Fruit fly (Drosophila melanogaster) whole organism, prepupa: ENCODE results near the gene CG13005.
A peak's percentile ranks its signal among the peaks of the same experiment; 100 is the strongest.

Source experiments
- Blimp-1 ChIP-seq: fragments of 200-800 bp; sonication (Bioruptor generic); optimal IDR thresholded peaks from 3 replicates; lab custom pipeline; 2017; ENCODE audit warnings: missing biosample characterization, missing genetic modification characterization, mild to moderate bottlenecking, moderate library complexity, missing genetic modification reagents
- CG10631 ChIP-seq: fragments of 200-800 bp; sonication (Bioruptor generic); optimal IDR thresholded peaks from 2 replicates; lab custom pipeline; 2016; ENCODE audit warnings: missing biosample characterization, missing genetic modification characterization
- CG10669 ChIP-seq: fragments of 200-800 bp; sonication (Bioruptor generic); optimal IDR thresholded peaks from 3 replicates; lab custom pipeline; 2018; ENCODE audit warnings: missing biosample characterization, mild to moderate bottlenecking, missing genetic modification characterization, moderate library complexity
- CG11294 ChIP-seq: fragments of 200-800 bp; sonication (Bioruptor generic); IDR thresholded peaks from 2 replicates; pipeline ENCODE4 v1.3.6; 2022; ENCODE audit warnings: missing biosample characterization, missing genetic modification characterization
- CG11762 ChIP-seq: fragments of 200-800 bp; sonication (Bioruptor generic); optimal IDR thresholded peaks from 3 replicates; lab custom pipeline; 2016; ENCODE audit warnings: missing biosample characterization, missing genetic modification characterization; ENCODE audit not compliant: insufficient read depth
- CG11902 ChIP-seq: fragments of 200-800 bp; sonication (Bioruptor generic); optimal IDR thresholded peaks from 3 replicates; lab custom pipeline; 2016; ENCODE audit warnings: missing biosample characterization, missing genetic modification characterization
- CG15336 ChIP-seq: fragments of 200-800 bp; sonication (Bioruptor generic); IDR thresholded peaks from 2 replicates; pipeline ENCODE4 v1.3.6; 2022; ENCODE audit warnings: missing biosample characterization, missing genetic modification characterization
- CG1621 ChIP-seq: fragments of 200-800 bp; sonication (Bioruptor generic); optimal IDR thresholded peaks from 3 replicates; lab custom pipeline; 2018; ENCODE audit warnings: missing biosample characterization, mild to moderate bottlenecking, missing genetic modification characterization
- CG16779 ChIP-seq: fragments of 200-800 bp; sonication (Bioruptor generic); optimal IDR thresholded peaks from 3 replicates; lab custom pipeline; 2017; ENCODE audit warnings: missing biosample characterization, mild to moderate bottlenecking, missing genetic modification characterization
- CG3032 ChIP-seq: fragments of 200-800 bp; optimal IDR thresholded peaks from 2 replicates; lab custom pipeline; 2019; ENCODE audit warnings: missing biosample characterization, mild to moderate bottlenecking, missing genetic modification characterization, moderate library complexity
- CG34406 ChIP-seq: fragments of 200-800 bp; sonication (Bioruptor generic); optimal IDR thresholded peaks from 3 replicates; lab custom pipeline; 2016; ENCODE audit warnings: missing biosample characterization, missing genetic modification characterization
- CG3919 ChIP-seq: fragments of 200-800 bp; sonication (Bioruptor generic); optimal IDR thresholded peaks from 3 replicates; lab custom pipeline; 2016; ENCODE audit warnings: missing biosample characterization, missing genetic modification characterization
- CG6163 ChIP-seq: fragments of 200-800 bp; sonication (Bioruptor generic); IDR thresholded peaks from 3 replicates; pipeline ENCODE4 v1.3.6; 2022; ENCODE audit warnings: missing biosample characterization, missing genetic modification characterization
- CG6792 ChIP-seq: fragments of 200-800 bp; sonication (Bioruptor generic); optimal IDR thresholded peaks from 3 replicates; lab custom pipeline; 2016; ENCODE audit warnings: missing biosample characterization, missing genetic modification characterization
- CG6808 ChIP-seq: fragments of 200-800 bp; sonication (Bioruptor generic); optimal IDR thresholded peaks from 3 replicates; lab custom pipeline; 2017; ENCODE audit warnings: missing biosample characterization, missing genetic modification characterization, mild to moderate bottlenecking, moderate library complexity, missing genetic modification reagents
- CG7368 ChIP-seq: fragments of 200-800 bp; sonication (Bioruptor generic); optimal IDR thresholded peaks from 3 replicates; lab custom pipeline; 2016; ENCODE audit warnings: missing biosample characterization, missing genetic modification characterization
- CG8319 ChIP-seq: fragments of 200-800 bp; sonication (Bioruptor generic); optimal IDR thresholded peaks from 3 replicates; lab custom pipeline; 2016; ENCODE audit warnings: missing biosample characterization, missing genetic modification characterization
- CG8632 ChIP-seq: fragments of 200-800 bp; sonication (Bioruptor generic); optimal IDR thresholded peaks from 3 replicates; lab custom pipeline; 2016; ENCODE audit warnings: missing biosample characterization, missing genetic modification characterization
- CG9139 ChIP-seq: fragments of 200-800 bp; sonication (Bioruptor generic); optimal IDR thresholded peaks from 3 replicates; lab custom pipeline; 2017; ENCODE audit warnings: missing biosample characterization, mild to moderate bottlenecking, missing genetic modification characterization
- Eip78C ChIP-seq: fragments of 200-800 bp; sonication (Bioruptor generic); peaks from one replicate; lab custom pipeline; 2016; ENCODE audit warnings: missing biosample characterization, missing genetic modification characterization
- Eip93F ChIP-seq: fragments of 200-800 bp; sonication (Bioruptor generic); optimal IDR thresholded peaks from 2 replicates; lab custom pipeline; 2016; ENCODE audit warnings: missing biosample characterization, mild to moderate bottlenecking, missing genetic modification characterization
- Ets21C ChIP-seq: fragments of 200-800 bp; sonication (Bioruptor generic); optimal IDR thresholded peaks from 3 replicates; lab custom pipeline; 2016; ENCODE audit warnings: missing biosample characterization, missing genetic modification characterization
- Ets96B ChIP-seq: fragments of 200-800 bp; optimal IDR thresholded peaks from 2 replicates; lab custom pipeline; 2019; ENCODE audit warnings: missing biosample characterization, mild to moderate bottlenecking, missing genetic modification characterization, moderate library complexity
- Hr38 ChIP-seq: sonication (Bioruptor generic); optimal IDR thresholded peaks from 2 replicates; lab custom pipeline; 2016; ENCODE audit warnings: missing biosample characterization, missing genetic modification characterization
- Met ChIP-seq: fragments of 200-800 bp; sonication (Bioruptor generic); optimal IDR thresholded peaks from 3 replicates; lab custom pipeline; 2016; ENCODE audit warnings: missing biosample characterization, missing genetic modification characterization
- Sox102F ChIP-seq: fragments of 200-800 bp; sonication (Bioruptor generic); optimal IDR thresholded peaks from 2 replicates; lab custom pipeline; 2016; ENCODE audit warnings: missing biosample characterization, mild to moderate bottlenecking, missing genetic modification characterization
- Sox14 ChIP-seq: fragments of 200-800 bp; sonication (Bioruptor generic); optimal IDR thresholded peaks from 3 replicates; lab custom pipeline; 2016; ENCODE audit warnings: missing biosample characterization, missing genetic modification characterization
- Sox15 ChIP-seq: fragments of 200-800 bp; sonication (Bioruptor generic); optimal IDR thresholded peaks from 3 replicates; lab custom pipeline; 2016; ENCODE audit warnings: missing biosample characterization, missing genetic modification characterization
- achi ChIP-seq: fragments of 200-800 bp; sonication (Bioruptor generic); optimal IDR thresholded peaks from 3 replicates; lab custom pipeline; 2016; ENCODE audit warnings: missing biosample characterization, missing genetic modification characterization
- cyc ChIP-seq: fragments of 200-800 bp; sonication (Bioruptor generic); optimal IDR thresholded peaks from 3 replicates; lab custom pipeline; 2016; ENCODE audit warnings: missing biosample characterization, missing genetic modification characterization
- dac ChIP-seq: fragments of 200-800 bp; sonication (Bioruptor generic); optimal IDR thresholded peaks from 2 replicates; lab custom pipeline; 2017; ENCODE audit warnings: missing biosample characterization, mild to moderate bottlenecking, missing genetic modification characterization
- eg ChIP-seq: fragments of 200-800 bp; sonication (Bioruptor generic); IDR thresholded peaks from 3 replicates; pipeline ENCODE4 v1.3.6; 2022; ENCODE audit warnings: missing biosample characterization, missing genetic modification characterization
- esn ChIP-seq: fragments of 200-800 bp; sonication (Bioruptor generic); optimal IDR thresholded peaks from 2 replicates; lab custom pipeline; 2016; ENCODE audit warnings: missing biosample characterization, mild to moderate bottlenecking, missing genetic modification characterization, moderate library complexity
- fd85E ChIP-seq: fragments of 200-800 bp; sonication (Bioruptor generic); optimal IDR thresholded peaks from 3 replicates; lab custom pipeline; 2016; ENCODE audit warnings: missing biosample characterization, missing genetic modification characterization
- fkh ChIP-seq: fragments of 200-800 bp; sonication (Bioruptor generic); optimal IDR thresholded peaks from 3 replicates; lab custom pipeline; 2017; ENCODE audit warnings: missing biosample characterization, mild to moderate bottlenecking, missing genetic modification characterization, moderate library complexity
- lz ChIP-seq: fragments of 200-800 bp; sonication (Bioruptor generic); optimal IDR thresholded peaks from 3 replicates; lab custom pipeline; 2016; ENCODE audit warnings: missing biosample characterization, missing genetic modification characterization
- net ChIP-seq: fragments of 200-800 bp; sonication (Bioruptor generic); optimal IDR thresholded peaks from 3 replicates; lab custom pipeline; 2016; ENCODE audit warnings: missing biosample characterization, missing genetic modification characterization
- salr ChIP-seq, 2 experiments: fragments of 200-800 bp; sonication (Bioruptor generic); optimal IDR thresholded peaks; 3 replicates each; lab custom pipeline; 2016 to 2018; ENCODE audit warnings: missing biosample characterization in 2 of 2, missing genetic modification characterization in 2 of 2, mild to moderate bottlenecking in 1 of 2
- spab ChIP-seq: fragments of 200-800 bp; sonication (Bioruptor generic); optimal IDR thresholded peaks from 2 replicates; lab custom pipeline; 2017; ENCODE audit warnings: missing biosample characterization, mild to moderate bottlenecking, missing genetic modification characterization, missing genetic modification reagents
- ss ChIP-seq, 2 experiments: fragments of 200-800 bp; sonication (Bioruptor generic); optimal IDR thresholded peaks; 2 replicates in 1 of 2; 3 replicates in 1 of 2; lab custom pipeline; 2017 to 2018; ENCODE audit warnings: mild to moderate bottlenecking in 2 of 2, missing biosample characterization in 2 of 2, missing genetic modification characterization in 2 of 2, moderate library complexity in 1 of 2
- svp ChIP-seq: fragments of 200-800 bp; sonication (Bioruptor generic); peaks from one replicate; lab custom pipeline; 2016; ENCODE audit warnings: missing biosample characterization, missing genetic modification characterization
- topi ChIP-seq: fragments of 200-800 bp; sonication (Bioruptor generic); optimal IDR thresholded peaks from 3 replicates; lab custom pipeline; 2016; ENCODE audit warnings: missing biosample characterization, missing genetic modification characterization
- vri ChIP-seq: fragments of 200-800 bp; sonication (Bioruptor generic); optimal IDR thresholded peaks from 3 replicates; lab custom pipeline; 2016; ENCODE audit warnings: missing biosample characterization, mild to moderate bottlenecking, missing genetic modification characterization

CG13005 gene

dm6 chrX:16803299-16803698 lies at the start of gene CG13005, which contains the start of gene Rai1:
Gene CG13005, plus strand, starts transcription at chrX:16803650.
Gene Rai1, minus strand, starts transcription at chrX:16803344.
- TF ChIP-seq esn (GFP tag; lab: Kevin White, UChicago) = peak; percentile 8
- TF ChIP-seq CG1621 (tag; lab: Kevin White, UChicago) = peak; percentile 34
- TF ChIP-seq svp (GFP tag; lab: Kevin White, UChicago) = no peak
- TF ChIP-seq Eip78C (GFP tag; lab: Kevin White, UChicago) = peak; percentile 36

dm6 chrX:16757645-16758044 lies 45.8 kb upstream of the CG13005 start:
- TF ChIP-seq fd85E (GFP tag; lab: Kevin White, UChicago) = no peak
- TF ChIP-seq esn (GFP tag; lab: Kevin White, UChicago) = no peak
- TF ChIP-seq CG6163 (GFP tag; lab: Robert Waterston, UW) = no peak
- no peak for TF ChIP-seq CG3032 (tag; lab: Kevin White, UChicago)
- no peak for TF ChIP-seq spab
- no peak for TF ChIP-seq Eip78C (GFP tag; lab: Kevin White, UChicago)
- TF ChIP-seq Met = no peak
- no peak for TF ChIP-seq CG7368 (GFP tag; lab: Kevin White, UChicago)
- no peak for TF ChIP-seq CG9139
- TF ChIP-seq achi = no peak
- TF ChIP-seq lz (GFP tag; lab: Kevin White, UChicago) = no peak
- no peak for TF ChIP-seq dac (GFP tag; lab: Kevin White, UChicago)
- TF ChIP-seq svp (GFP tag; lab: Kevin White, UChicago) = no peak
- TF ChIP-seq Ets21C (GFP tag; lab: Kevin White, UChicago) = no peak
- TF ChIP-seq Ets96B = no peak
- TF ChIP-seq CG16779 = no peak

dm6 chrX:16760542-16760941 lies 42.9 kb upstream of the CG13005 start:
- TF ChIP-seq Eip78C (GFP tag; lab: Kevin White, UChicago) (peak; percentile 63), CG11294 (GFP tag; lab: Robert Waterston, UW) (no peak), CG8632 (GFP tag; lab: Kevin White, UChicago) (no peak), CG10631 (GFP tag; lab: Kevin White, UChicago) (peak; percentile 3), svp (GFP tag; lab: Kevin White, UChicago) (peak; percentile 72), CG3919 (GFP tag; lab: Kevin White, UChicago) (peak; percentile 2), Met (peak; percentile 7), cyc (GFP tag; lab: Kevin White, UChicago) (peak; percentile 1), salr (GFP tag; optimal IDR thresholded peaks at IDR 0.05; lab: Kevin White, UChicago) (no peak)

- TF ChIP-seq Eip93F (GFP tag; lab: Kevin White, UChicago) (no peak), fkh (GFP tag; lab: Kevin White, UChicago) (no peak), CG7368 (GFP tag; lab: Kevin White, UChicago) (peak; percentile 52), CG10669 (GFP tag; lab: Kevin White, UChicago) (peak; percentile 60), dac (GFP tag; lab: Kevin White, UChicago) (peak; percentile 20), Ets21C (GFP tag; lab: Kevin White, UChicago) (peak; percentile 65), CG34406 (peak; percentile 66), salr (GFP tag; optimal IDR thresholded peaks at IDR 0.05; lab: Kevin White, UChicago) (peak in 1 of 2 experiments; percentile 43), Met (peak; percentile 80), CG3032 (tag; lab: Kevin White, UChicago) (peak; percentile 52), topi (GFP tag; lab: Kevin White, UChicago) (peak; percentile 81), vri (GFP tag; lab: Kevin White, UChicago) (peak; percentile 84), Sox14 (peak; percentile 73), Ets96B (peak; percentile 67), achi (peak; percentile 54), CG6808 (GFP tag; lab: Kevin White, UChicago) (no peak), Hr38 (GFP tag; lab: Kevin White, UChicago) (no peak), net (GFP tag; lab: Kevin White, UChicago) (peak; percentile 40), eg (GFP tag; lab: Robert Waterston, UW) (peak; percentile 63; the same call in 2 of the 3 replicates), ss (GFP tag; optimal IDR thresholded peaks at IDR 0.05; lab: Kevin White, UChicago) (no peak), Sox15 (GFP tag; lab: Kevin White, UChicago) (peak; percentile 58), CG11762 (GFP tag; lab: Kevin White, UChicago) (peak; percentile 22), spab (peak; percentile 36), cyc (GFP tag; lab: Kevin White, UChicago) (peak; percentile 78), Sox102F (GFP tag; lab: Kevin White, UChicago) (peak; percentile 78), CG10631 (GFP tag; lab: Kevin White, UChicago) (peak; percentile 66), CG15336 (GFP tag; lab: Robert Waterston, UW) (peak; percentile 79), CG11902 (GFP tag; lab: Kevin White, UChicago) (peak; percentile 62), Blimp-1 (GFP tag; lab: Kevin White, UChicago) (no peak), svp (GFP tag; lab: Kevin White, UChicago) (peak; percentile 89), CG8319 (GFP tag; lab: Kevin White, UChicago) (peak; percentile 42), CG6792 (peak; percentile 72), fd85E (GFP tag; lab: Kevin White, UChicago) (peak; percentile 12), CG9139 (no peak)
Observed at dm6 chrX:16761531-16761930, 41.9 kb upstream of the CG13005 start.
